Worm (Caenorhabditis elegans) whole organism, L4/young adult: ENCODE results near the gene W06G6.11.

Experiments
- dao-5 ChIP-seq: sonication (generic microtip); optimal IDR thresholded peaks from 2 replicates; lab custom pipeline; 2016; ENCODE audit warnings: missing genotype, missing genetic modification characterization, moderate library complexity, missing compliant biosample characterization
- him-1 ChIP-seq: sonication (generic microtip); optimal IDR thresholded peaks from 2 replicates; lab custom pipeline; 2016; ENCODE audit warnings: missing genotype, missing genetic modification reagents, missing genetic modification characterization, missing compliant biosample characterization

DNA sequence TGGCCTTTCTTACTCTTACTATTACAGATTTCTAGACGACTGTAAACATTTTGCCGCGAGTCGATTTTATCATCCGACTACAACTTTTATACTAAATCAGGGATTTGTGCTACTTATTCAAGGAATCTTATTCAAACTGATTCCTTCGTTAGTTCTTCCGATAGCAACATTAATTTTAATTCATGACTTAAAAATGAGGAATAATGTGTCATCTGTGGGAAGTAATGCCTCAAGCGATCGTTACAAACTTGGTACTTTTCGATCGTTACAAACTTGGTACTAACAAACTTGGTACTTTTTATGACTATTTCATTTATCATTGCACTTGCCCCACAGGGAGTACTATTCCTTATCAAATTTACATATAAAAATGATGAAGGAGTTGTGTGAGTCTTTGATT is 31.6 kb downstream of the W06G6.11 start, which contains the start of gene Y70C5A.4:
- TF ChIP-seq him-1 (tag; lab: Kevin White, UChicago) = no peak
- no peak for TF ChIP-seq dao-5 (tag; lab: Kevin White, UChicago)
